Worm (Caenorhabditis elegans) whole organism, L1 larva: Measurements from ENCODE around the gene F59E11.2.

ENCODE experiments used
- Y116A8C.19 ChIP-seq: sonication (generic microtip); optimal IDR thresholded peaks from 2 replicates; lab custom pipeline; 2016; ENCODE audit warnings: missing compliant biosample characterization, missing genetic modification characterization, borderline replicate concordance
- aha-1 ChIP-seq: fragments of 150-350 bp; optimal IDR thresholded peaks from 2 replicates; lab custom pipeline; 2014; ENCODE audit warnings: missing biosample characterization, missing genetic modification characterization
- blmp-1 ChIP-seq: fragments of 150-350 bp; optimal IDR thresholded peaks from 2 replicates; lab custom pipeline; 2014; ENCODE audit warnings: missing biosample characterization, missing genetic modification characterization
- ceh-63 ChIP-seq: fragments of 200-800 bp; sonication (Bioruptor generic); optimal IDR thresholded peaks from 2 replicates; lab custom pipeline; 2018; ENCODE audit warnings: mild to moderate bottlenecking, missing genetic modification characterization, missing compliant biosample characterization
- ceh-88 ChIP-seq: fragments of 200-800 bp; sonication (Bioruptor generic); IDR thresholded peaks from 2 replicates; pipeline ENCODE4 v1.3.6; 2022; ENCODE audit warnings: missing genetic modification characterization, missing compliant biosample characterization
- efl-1 ChIP-seq, 4 experiments: fragments of 150-350 bp; optimal IDR thresholded peaks in 3 of 4; peaks in 1 of 4; 1 replicate in 1 of 4; 2 replicates in 3 of 4; lab custom pipeline; 2014; ENCODE audit warnings: missing biosample characterization in 2 of 4, missing genetic modification characterization in 2 of 4, missing genetic modification reagents in 2 of 4
- egl-13 ChIP-seq: sonication (generic microtip); optimal IDR thresholded peaks from 2 replicates; lab custom pipeline; 2016; ENCODE audit warnings: missing genotype, missing genetic modification reagents, missing genetic modification characterization, missing compliant biosample characterization
- egl-27 ChIP-seq, 2 experiments: fragments of 150-350 bp in 1 of 2; sonication (generic microtip); optimal IDR thresholded peaks; 3 replicates each; lab custom pipeline; 2017 to 2018; ENCODE audit warnings: missing biosample characterization in 2 of 2, missing genetic modification characterization in 2 of 2, missing genetic modification reagents in 2 of 2
- elt-3 ChIP-seq, 6 experiments: fragments of 150-350 bp in 1 of 6; sonication (generic microtip); optimal IDR thresholded peaks; 2 replicates each; lab custom pipeline; 2017 to 2018; ENCODE audit warnings: missing biosample characterization in 6 of 6, missing genetic modification characterization in 6 of 6, inconsistent platforms in 1 of 6
- ets-5 ChIP-seq: fragments of 200-800 bp; sonication (Bioruptor generic); IDR thresholded peaks from 2 replicates; pipeline ENCODE4 v1.3.6; 2022; ENCODE audit warnings: missing genetic modification characterization, missing compliant biosample characterization
- fkh-4 ChIP-seq: sonication (generic microtip); optimal IDR thresholded peaks from 2 replicates; lab custom pipeline; 2016; ENCODE audit warnings: missing compliant biosample characterization, missing genetic modification characterization, borderline replicate concordance
- fkh-8 ChIP-seq: sonication (generic microtip); optimal IDR thresholded peaks from 2 replicates; lab custom pipeline; 2016; ENCODE audit warnings: mild to moderate bottlenecking, missing genetic modification characterization, missing compliant biosample characterization
- fos-1 ChIP-seq: fragments of 150-350 bp; optimal IDR thresholded peaks from 2 replicates; lab custom pipeline; 2014; ENCODE audit warnings: missing biosample characterization, missing genetic modification characterization
- hlh-17 ChIP-seq: fragments of 200-800 bp; sonication (Bioruptor generic); optimal IDR thresholded peaks from 2 replicates; lab custom pipeline; 2018; ENCODE audit warnings: missing genetic modification characterization, mild to moderate bottlenecking, missing compliant biosample characterization, moderate library complexity, borderline replicate concordance
- hlh-4 ChIP-seq: sonication (generic microtip); optimal IDR thresholded peaks from 2 replicates; lab custom pipeline; 2016; ENCODE audit warnings: mild to moderate bottlenecking, missing genetic modification characterization, missing compliant biosample characterization
- isw-1 ChIP-seq: fragments of 200-800 bp; sonication (Bioruptor generic); IDR thresholded peaks from 2 replicates; pipeline ENCODE4 v1.3.6; 2022; ENCODE audit warnings: missing genetic modification characterization, missing compliant biosample characterization
- jun-1 ChIP-seq: fragments of 150-350 bp; optimal IDR thresholded peaks from 2 replicates; lab custom pipeline; 2014; ENCODE audit warnings: missing biosample characterization, missing genetic modification reagents, missing genetic modification characterization
- lin-13 ChIP-seq: fragments of 150-350 bp; optimal IDR thresholded peaks from 2 replicates; lab custom pipeline; 2014; ENCODE audit warnings: missing biosample characterization, missing genetic modification reagents, missing genetic modification characterization
- lin-35 ChIP-seq, 2 experiments: fragments of 150-350 bp; optimal IDR thresholded peaks; 2 replicates each; lab custom pipeline; 2014; ENCODE audit warnings: missing biosample characterization in 2 of 2, missing genetic modification characterization in 2 of 2, missing genetic modification reagents in 2 of 2
- lin-39 ChIP-seq: fragments of 150-350 bp; optimal IDR thresholded peaks from 2 replicates; lab custom pipeline; 2014; ENCODE audit warnings: missing biosample characterization, missing genetic modification reagents, missing genetic modification characterization
- nhr-11 ChIP-seq: fragments of 150-350 bp; optimal IDR thresholded peaks from 2 replicates; lab custom pipeline; 2014; ENCODE audit warnings: missing biosample characterization, missing genetic modification characterization
- nhr-12 ChIP-seq: sonication (generic microtip); optimal IDR thresholded peaks from 2 replicates; lab custom pipeline; 2017; ENCODE audit warnings: missing biosample characterization, missing genetic modification characterization
- nhr-19 ChIP-seq: fragments of 200-800 bp; sonication (Bioruptor generic); conservative IDR thresholded peaks from 2 replicates; pipeline ENCODE4 v1.3.6; 2022; ENCODE audit warnings: missing genetic modification characterization, missing compliant biosample characterization
- nhr-20 ChIP-seq: sonication (generic microtip); optimal IDR thresholded peaks from 2 replicates; lab custom pipeline; 2016; ENCODE audit warnings: mild to moderate bottlenecking, missing genetic modification characterization, missing compliant biosample characterization
- nhr-47 ChIP-seq: sonication (generic microtip); optimal IDR thresholded peaks from 2 replicates; lab custom pipeline; 2016; ENCODE audit warnings: mild to moderate bottlenecking, missing genetic modification characterization, moderate library complexity, missing compliant biosample characterization
- nhr-77 ChIP-seq: fragments of 150-350 bp; optimal IDR thresholded peaks from 2 replicates; lab custom pipeline; 2014; ENCODE audit warnings: missing biosample characterization, missing genetic modification characterization
- nhr-84 ChIP-seq: sonication (generic microtip); optimal IDR thresholded peaks from 2 replicates; lab custom pipeline; 2017; ENCODE audit warnings: missing biosample characterization, missing genetic modification characterization
- nhr-85 ChIP-seq: sonication (generic microtip); peaks from one replicate; lab custom pipeline; 2016; ENCODE audit warnings: missing genetic modification characterization, inconsistent platforms, missing compliant biosample characterization
- pag-3 ChIP-seq: sonication (generic microtip); optimal IDR thresholded peaks from 2 replicates; lab custom pipeline; 2017; ENCODE audit warnings: missing genetic modification characterization, mild to moderate bottlenecking, missing compliant biosample characterization, antibody characterized with exemption, borderline replicate concordance; ENCODE audit not compliant: insufficient read depth
- pax-3 ChIP-seq: fragments of 200-800 bp; sonication (Bioruptor generic); optimal IDR thresholded peaks from 2 replicates; lab custom pipeline; 2018; ENCODE audit warnings: mild to moderate bottlenecking, missing genetic modification characterization, moderate library complexity, missing compliant biosample characterization
- skn-1 ChIP-seq: fragments of 150-350 bp; optimal IDR thresholded peaks from 2 replicates; lab custom pipeline; 2014; ENCODE audit warnings: missing biosample characterization, missing genetic modification characterization
- sup-37 ChIP-seq: fragments of 200-800 bp; sonication (Bioruptor generic); optimal IDR thresholded peaks from 2 replicates; lab custom pipeline; 2018; ENCODE audit warnings: mild to moderate bottlenecking, missing genetic modification characterization, missing compliant biosample characterization
- swsn-7 ChIP-seq: sonication (generic microtip); optimal IDR thresholded peaks from 2 replicates; lab custom pipeline; 2016; ENCODE audit warnings: missing genetic modification characterization, missing compliant biosample characterization
- unc-130 ChIP-seq: fragments of 150-350 bp; optimal IDR thresholded peaks from 2 replicates; lab custom pipeline; 2017; ENCODE audit warnings: missing biosample characterization, missing genetic modification characterization, inconsistent platforms
- unc-62 ChIP-seq: fragments of 150-350 bp; optimal IDR thresholded peaks from 2 replicates; lab custom pipeline; 2014; ENCODE audit warnings: missing biosample characterization, missing genetic modification reagents, missing genetic modification characterization
- unc-98 ChIP-seq: fragments of 200-800 bp; sonication (Bioruptor generic); IDR thresholded peaks from 2 replicates; pipeline ENCODE4 v1.3.6; 2022; ENCODE audit warnings: missing genetic modification characterization, missing compliant biosample characterization
- vab-15 ChIP-seq: sonication (generic microtip); optimal IDR thresholded peaks from 2 replicates; lab custom pipeline; 2017; ENCODE audit warnings: missing genotype, mild to moderate bottlenecking, missing genetic modification characterization, missing compliant biosample characterization
- xbp-1 ChIP-seq: sonication (generic microtip); optimal IDR thresholded peaks from 2 replicates; lab custom pipeline; 2016; ENCODE audit warnings: missing genetic modification characterization, missing compliant biosample characterization

The F59E11.2 gene

ce11 chrV:9030248-9030647 lies 29.0 kb downstream of the F59E11.2 start, which contains the start of gene C25E10.5:
TSS of gene C25E10.5 (plus strand) at chrV:9030548.
- TF ChIP-seq efl-1 (optimal IDR thresholded peaks at IDR 0.05; lab: Kevin White, UChicago): no peak
- TF ChIP-seq efl-1 (GFP tag; optimal IDR thresholded peaks at IDR 0.05 in 1 of 2; lab: Kevin White, UChicago): peak in 1 of 2 experiments; percentile 40
- no peak for TF ChIP-seq nhr-11

DNA sequence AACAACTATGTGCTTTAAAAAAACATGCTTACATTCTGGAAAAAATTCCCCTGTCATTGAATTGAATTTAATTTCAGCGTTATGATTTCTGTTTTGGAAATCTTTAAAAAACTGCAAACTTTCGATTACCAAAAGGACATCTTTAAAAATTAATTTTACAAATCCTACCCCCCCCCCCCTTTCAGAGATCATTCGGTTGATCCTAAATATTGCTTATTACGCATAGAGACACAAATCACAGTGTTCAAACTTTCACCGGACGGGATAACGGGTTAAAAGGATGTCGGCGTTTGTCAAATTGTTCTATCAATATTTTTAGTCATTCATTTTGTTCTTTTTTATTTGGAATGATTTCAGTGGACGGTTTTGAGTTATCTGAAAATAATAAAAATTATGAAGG lies 32.0 kb downstream of the F59E11.2 start, which contains the start of gene C25E10.4:
C25E10.4 (plus strand) TSS at position 301 of the 400 bp plus-strand sequence.
- TF ChIP-seq hlh-17 (GFP tag; lab: Kevin White, UChicago) (no peak), efl-1 (optimal IDR thresholded peaks at IDR 0.05; lab: Kevin White, UChicago) (no peak), efl-1 (GFP tag; optimal IDR thresholded peaks at IDR 0.05 in 1 of 2; lab: Kevin White, UChicago) (peak in 1 of 2 experiments; percentile 43), blmp-1 (peak; percentile 33)

DNA sequence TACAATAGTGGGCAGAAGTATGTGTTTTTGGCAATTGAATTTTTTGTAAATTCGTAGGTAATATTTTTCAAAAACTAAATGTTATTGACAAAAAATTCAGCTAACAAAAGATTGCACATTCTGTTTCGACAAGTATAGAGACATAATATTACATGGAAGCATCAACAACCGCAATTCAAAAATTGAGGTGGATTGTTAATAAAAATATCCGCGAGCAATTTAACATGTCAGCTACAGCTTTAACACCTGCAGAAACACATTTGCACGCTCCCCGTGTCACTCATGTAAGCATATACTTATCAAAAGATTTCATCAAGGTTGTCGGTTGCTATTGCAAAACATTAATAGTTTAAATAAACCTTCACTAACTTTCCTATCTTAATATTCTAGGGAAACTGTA lies 34.4 kb downstream of the F59E11.2 start, which contains the start of gene srsx-34:
srsx-34 (plus strand) TSS at position 301 of the 400 bp plus-strand sequence.
- no peak for TF ChIP-seq egl-27 (tag; optimal IDR thresholded peaks at IDR 0.05; lab: Kevin White, UChicago)
- TF ChIP-seq fkh-4 (tag; lab: Kevin White, UChicago): no peak
- TF ChIP-seq pag-3: no peak
- TF ChIP-seq nhr-77 (tag; lab: Kevin White, UChicago): no peak
- TF ChIP-seq nhr-47 (tag; lab: Kevin White, UChicago): no peak
- TF ChIP-seq unc-98 (GFP tag; lab: Robert Waterston, UW): no peak
- no peak for TF ChIP-seq pax-3 (tag; lab: Kevin White, UChicago)
- TF ChIP-seq sup-37 (GFP tag; lab: Kevin White, UChicago): no peak
- no peak for TF ChIP-seq unc-62 (GFP tag; lab: Kevin White, UChicago)
- no peak for TF ChIP-seq ceh-63 (GFP tag; lab: Kevin White, UChicago)
- TF ChIP-seq efl-1 (optimal IDR thresholded peaks at IDR 0.05; lab: Kevin White, UChicago): no peak
- no peak for TF ChIP-seq efl-1 (GFP tag; optimal IDR thresholded peaks at IDR 0.05 in 1 of 2; lab: Kevin White, UChicago)
- TF ChIP-seq, all 84 proteins: peak for 0

- no peak for TF ChIP-seq ceh-88 (GFP tag; lab: Robert Waterston, UW)
- no peak for TF ChIP-seq elt-3 (tag; optimal IDR thresholded peaks at IDR 0.05; lab: Kevin White, UChicago)
- TF ChIP-seq nhr-85 (tag; lab: Kevin White, UChicago): no peak
- TF ChIP-seq lin-13 (GFP tag; lab: Kevin White, UChicago): no peak
- no peak for TF ChIP-seq hlh-4 (tag; lab: Kevin White, UChicago)
- no peak for TF ChIP-seq swsn-7 (tag; lab: Kevin White, UChicago)
- no peak for TF ChIP-seq nhr-11
- TF ChIP-seq jun-1 (tag; lab: Kevin White, UChicago): no peak
- no peak for TF ChIP-seq lin-35 (GFP tag; optimal IDR thresholded peaks at IDR 0.05; lab: Kevin White, UChicago)
- no peak for TF ChIP-seq lin-39 (tag; lab: Kevin White, UChicago)
- no peak for TF ChIP-seq ets-5 (GFP tag; lab: Robert Waterston, UW)
- no peak for TF ChIP-seq vab-15 (tag; lab: Kevin White, UChicago)
- TF ChIP-seq nhr-20 (tag; lab: Kevin White, UChicago): no peak
- no peak for TF ChIP-seq egl-13 (tag; lab: Kevin White, UChicago)
- TF ChIP-seq xbp-1 (tag; lab: Kevin White, UChicago): no peak
- no peak for TF ChIP-seq nhr-84 (tag; lab: Kevin White, UChicago)
- no peak for TF ChIP-seq fkh-4 (tag; lab: Kevin White, UChicago)
- no peak for TF ChIP-seq unc-62 (GFP tag; lab: Kevin White, UChicago)
Measured at ce11 chrV:9041030-9041429, 39.8 kb downstream of the F59E11.2 start, which contains the start of gene cyp-33B1. TSS of gene cyp-33B1 (plus strand) at chrV:9041330.

ce11 chrV:9044871-9045270 lies 43.6 kb downstream of the F59E11.2 start, which contains the start of gene nhr-30:
TSS of gene nhr-30 (plus strand) at chrV:9045171.
- TF ChIP-seq fkh-8: no peak
- no peak for TF ChIP-seq pax-3 (tag; lab: Kevin White, UChicago)
- no peak for TF ChIP-seq unc-130 (tag; lab: Kevin White, UChicago)
- no peak for TF ChIP-seq Y116A8C.19 (tag; lab: Kevin White, UChicago)
- no peak for TF ChIP-seq isw-1 (GFP tag; lab: Robert Waterston, UW)
- TF ChIP-seq fos-1 (tag; lab: Kevin White, UChicago): no peak
- TF ChIP-seq nhr-84 (tag; lab: Kevin White, UChicago): no peak
- no peak for TF ChIP-seq aha-1
- no peak for TF ChIP-seq skn-1
- no peak for TF ChIP-seq unc-62 (GFP tag; lab: Kevin White, UChicago)
- TF ChIP-seq nhr-19 (GFP tag; lab: Robert Waterston, UW): no peak
- TF ChIP-seq nhr-12 (tag; lab: Kevin White, UChicago): no peak
- TF ChIP-seq, all 84 proteins: peak for 0
